Worm (Caenorhabditis elegans) whole organism, midembryonic: ENCODE measurements around the gene T05C1.1.

ENCODE experiments used
- T22C8.4 ChIP-seq: fragments of 200-800 bp; sonication (Bioruptor generic); IDR thresholded peaks from 2 replicates; pipeline ENCODE4 v1.3.6; 2022; ENCODE audit warnings: missing genetic modification characterization, missing compliant biosample characterization
- cog-1 ChIP-seq: sonication (generic microtip); optimal IDR thresholded peaks from 2 replicates; lab custom pipeline; 2016; ENCODE audit warnings: missing genetic modification characterization, missing compliant biosample characterization
- flt-1 ChIP-seq: fragments of 200-800 bp; sonication (Bioruptor generic); IDR thresholded peaks from 2 replicates; pipeline ENCODE4 v1.3.6; 2022; ENCODE audit warnings: missing genetic modification characterization, missing compliant biosample characterization
- klf-2 ChIP-seq: fragments of 200-800 bp; sonication (Bioruptor generic); conservative IDR thresholded peaks from 2 replicates; pipeline ENCODE4 v1.3.6; 2022; ENCODE audit warnings: missing genetic modification reagents, missing genetic modification characterization, missing compliant biosample characterization
- med-1 ChIP-seq: sonication (generic microtip); optimal IDR thresholded peaks from 2 replicates; lab custom pipeline; 2017; ENCODE audit warnings: missing genetic modification characterization, mild to moderate bottlenecking, missing compliant biosample characterization, antibody characterized with exemption, missing genetic modification reagents; ENCODE audit not compliant: insufficient read depth
- ref-1 ChIP-seq: fragments of 200-800 bp; sonication (Bioruptor generic); conservative IDR thresholded peaks from 2 replicates; pipeline ENCODE4 v1.3.6; 2022; ENCODE audit warnings: missing genetic modification reagents, missing genetic modification characterization, missing compliant biosample characterization
- tab-1 ChIP-seq: fragments of 200-800 bp; sonication (Bioruptor generic); IDR thresholded peaks from 2 replicates; pipeline ENCODE4 v1.3.6; 2022; ENCODE audit warnings: missing genetic modification characterization, missing compliant biosample characterization
- ztf-23 ChIP-seq: fragments of 200-800 bp; sonication (Bioruptor generic); IDR thresholded peaks from 2 replicates; pipeline ENCODE4 v1.3.6; 2022; ENCODE audit warnings: missing genetic modification reagents, missing genetic modification characterization, missing compliant biosample characterization
- ztf-29 ChIP-seq: fragments of 200-800 bp; sonication (Bioruptor generic); IDR thresholded peaks from 2 replicates; pipeline ENCODE4 v1.3.6; 2022; ENCODE audit warnings: missing genetic modification reagents, missing genetic modification characterization, missing compliant biosample characterization

DNA sequence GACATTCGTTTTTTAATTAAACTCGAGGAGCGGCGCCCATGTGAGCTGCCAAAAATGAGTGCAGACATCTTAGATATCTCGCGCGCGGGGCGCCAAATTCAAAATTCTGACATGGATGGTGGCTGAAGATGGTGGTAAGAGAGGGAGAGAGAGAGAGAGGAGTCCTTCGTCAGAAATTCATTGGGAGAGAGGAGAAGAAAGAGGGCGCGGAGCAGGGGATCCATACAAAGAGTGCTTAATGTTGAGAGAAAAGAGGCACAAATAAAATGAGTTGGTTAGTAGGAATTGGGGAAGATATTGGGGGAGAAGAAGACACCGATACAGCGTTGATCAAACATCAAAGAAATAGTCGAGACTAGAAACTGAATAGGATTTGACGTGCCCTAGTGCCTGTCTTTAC, 24.9 kb upstream of the T05C1.1 start:
- TF ChIP-seq klf-2 (GFP tag; lab: Robert Waterston, UW): no peak
- no peak for TF ChIP-seq flt-1 (GFP tag; lab: Robert Waterston, UW)
- TF ChIP-seq ref-1 (GFP tag; lab: Robert Waterston, UW): no peak
- TF ChIP-seq ztf-23 (GFP tag; lab: Robert Waterston, UW): no peak
- TF ChIP-seq ztf-29 (GFP tag; lab: Robert Waterston, UW): no peak
- no peak for TF ChIP-seq med-1 (GFP tag; lab: Kevin White, UChicago)
- no peak for TF ChIP-seq tab-1 (GFP tag; lab: Robert Waterston, UW)
- TF ChIP-seq cog-1 (tag; lab: Kevin White, UChicago): no peak
- TF ChIP-seq T22C8.4 (GFP tag; lab: Robert Waterston, UW): no peak
